Worm (Caenorhabditis elegans) whole organism, late embryonic: ENCODE results near the gene nhr-246.
"Not testable (repeated sequence)": the region's sequence is repeated elsewhere in the genome, so short reads cannot be mapped to it uniquely, and the experiment has no call there.

Experiments used
- C38D4.7 ChIP-seq: fragments of 200-800 bp; sonication (Bioruptor generic); optimal IDR thresholded peaks from 2 replicates; lab custom pipeline; 2018; ENCODE audit warnings: mild to moderate bottlenecking, missing genetic modification characterization, moderate library complexity, missing compliant biosample characterization
- K02D7.2 ChIP-seq: sonication (generic microtip); optimal IDR thresholded peaks from 2 replicates; lab custom pipeline; 2017; ENCODE audit warnings: mild to moderate bottlenecking, missing genetic modification characterization, missing compliant biosample characterization
- ahr-1 ChIP-seq: sonication (generic microtip); optimal IDR thresholded peaks from 2 replicates; lab custom pipeline; 2016; ENCODE audit warnings: missing genetic modification characterization, missing compliant biosample characterization
- ceh-18 ChIP-seq: sonication (generic microtip); optimal IDR thresholded peaks from 2 replicates; lab custom pipeline; 2016; ENCODE audit warnings: missing genetic modification characterization, missing compliant biosample characterization
- ceh-22 ChIP-seq: sonication (generic microtip); optimal IDR thresholded peaks from 2 replicates; lab custom pipeline; 2017; ENCODE audit warnings: missing biosample characterization, missing genetic modification characterization
- ceh-34 ChIP-seq: sonication (generic microtip); optimal IDR thresholded peaks from 2 replicates; lab custom pipeline; 2016; ENCODE audit warnings: mild to moderate bottlenecking, missing genetic modification characterization, missing compliant biosample characterization
- ceh-45 ChIP-seq: fragments of 200-800 bp; sonication (Bioruptor generic); IDR thresholded peaks from 2 replicates; pipeline ENCODE4 v1.3.6; 2022; ENCODE audit warnings: missing genetic modification reagents, missing genetic modification characterization, missing compliant biosample characterization
- ceh-48 ChIP-seq: sonication (generic microtip); optimal IDR thresholded peaks from 2 replicates; lab custom pipeline; 2016; ENCODE audit warnings: missing genetic modification characterization, inconsistent platforms, missing compliant biosample characterization
- ceh-9 ChIP-seq: sonication (generic microtip); optimal IDR thresholded peaks from 2 replicates; lab custom pipeline; 2016; ENCODE audit warnings: mild to moderate bottlenecking, missing genetic modification characterization, inconsistent platforms, missing compliant biosample characterization
- che-1 ChIP-seq: sonication (generic microtip); optimal IDR thresholded peaks from 2 replicates; lab custom pipeline; 2016; ENCODE audit warnings: mild to moderate bottlenecking, missing genetic modification characterization, missing compliant biosample characterization
- elt-2 ChIP-seq: sonication (generic microtip); optimal IDR thresholded peaks from 2 replicates; lab custom pipeline; 2016; ENCODE audit warnings: missing genetic modification reagents, missing genetic modification characterization, missing compliant biosample characterization
- elt-4 ChIP-seq: sonication (generic microtip); optimal IDR thresholded peaks from 2 replicates; lab custom pipeline; 2016; ENCODE audit warnings: missing genetic modification characterization, missing compliant biosample characterization
- ets-4 ChIP-seq: sonication (generic microtip); optimal IDR thresholded peaks from 2 replicates; lab custom pipeline; 2016; ENCODE audit warnings: missing genetic modification characterization, missing compliant biosample characterization
- fax-1 ChIP-seq: sonication (generic microtip); optimal IDR thresholded peaks from 2 replicates; lab custom pipeline; 2016; ENCODE audit warnings: missing genotype, missing genetic modification characterization, missing compliant biosample characterization
- fkh-10 ChIP-seq: fragments of 150-350 bp; optimal IDR thresholded peaks from 2 replicates; lab custom pipeline; 2014; ENCODE audit warnings: missing biosample characterization, missing genetic modification reagents, missing genetic modification characterization
- hlh-8 ChIP-seq: sonication (generic microtip); optimal IDR thresholded peaks from 2 replicates; lab custom pipeline; 2016; ENCODE audit warnings: missing genotype, missing genetic modification characterization, missing compliant biosample characterization
- mec-3 ChIP-seq: sonication (generic microtip); optimal IDR thresholded peaks from 2 replicates; lab custom pipeline; 2016; ENCODE audit warnings: borderline replicate concordance, missing genetic modification characterization, missing compliant biosample characterization
- nfya-1 ChIP-seq: sonication (generic microtip); optimal IDR thresholded peaks from 2 replicates; lab custom pipeline; 2017; ENCODE audit warnings: missing genetic modification characterization, mild to moderate bottlenecking, missing compliant biosample characterization, antibody characterized with exemption, moderate library complexity
- nhr-232 ChIP-seq: sonication (generic microtip); optimal IDR thresholded peaks from 2 replicates; lab custom pipeline; 2016; ENCODE audit warnings: missing genetic modification characterization, missing compliant biosample characterization
- pax-1 ChIP-seq: fragments of 150-350 bp; optimal IDR thresholded peaks from 2 replicates; lab custom pipeline; 2014; ENCODE audit warnings: missing biosample characterization, missing genetic modification characterization
- pha-2 ChIP-seq: sonication (generic microtip); optimal IDR thresholded peaks from 2 replicates; lab custom pipeline; 2017; ENCODE audit warnings: mild to moderate bottlenecking, missing genetic modification characterization, missing compliant biosample characterization
- pqm-1 ChIP-seq: sonication (generic microtip); optimal IDR thresholded peaks from 2 replicates; lab custom pipeline; 2016; ENCODE audit warnings: missing genetic modification characterization, missing compliant biosample characterization
- rnt-1 ChIP-seq: sonication (generic microtip); optimal IDR thresholded peaks from 2 replicates; lab custom pipeline; 2016; ENCODE audit warnings: missing genetic modification characterization, missing compliant biosample characterization
- sdc-2 ChIP-seq: sonication (generic microtip); optimal IDR thresholded peaks from 2 replicates; lab custom pipeline; 2016; ENCODE audit warnings: missing genotype, missing genetic modification characterization, missing compliant biosample characterization

The nhr-246 gene

DNA sequence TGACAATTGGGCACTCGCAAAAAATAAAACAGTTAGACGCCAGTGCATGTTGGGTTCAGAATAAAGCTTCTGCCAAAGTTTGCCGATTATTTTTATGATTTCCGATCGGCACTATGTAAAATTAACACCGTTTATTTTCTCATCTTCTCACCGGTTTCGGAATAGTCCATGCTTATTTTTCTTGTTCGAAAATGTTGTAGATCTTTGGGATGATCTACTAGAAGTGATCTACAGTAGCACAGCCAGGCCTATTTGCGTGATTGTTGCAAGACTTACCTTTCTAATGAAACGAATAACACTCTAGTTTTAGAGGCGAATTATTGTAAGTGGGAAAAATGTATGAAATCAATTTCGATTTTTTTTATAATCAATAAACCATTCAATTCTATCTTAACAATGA lies 34.3 kb downstream of the nhr-246 start, which contains the start of gene clec-231:
TSS of gene clec-231 (minus strand) at position 101 of the 400 bp plus-strand sequence.
- no peak for TF ChIP-seq pqm-1 (tag; lab: Kevin White, UChicago)

- TF ChIP-seq rnt-1 (tag; lab: Kevin White, UChicago) (no peak), K02D7.2 (tag; lab: Kevin White, UChicago) (no peak), ceh-22 (tag; lab: Kevin White, UChicago) (no peak), pha-2 (no peak), hlh-8 (tag; lab: Kevin White, UChicago) (no peak), ceh-9 (tag; lab: Kevin White, UChicago) (no peak), nhr-232 (tag; lab: Kevin White, UChicago) (no peak), ets-4 (no peak), ceh-34 (tag; lab: Kevin White, UChicago) (no peak), elt-4 (tag; lab: Kevin White, UChicago) (no peak), ceh-45 (GFP tag; lab: Robert Waterston, UW) (no peak)
Observed at ce11 chrV:15352376-15352775, 36.1 kb downstream of the nhr-246 start, which contains the start of gene srx-58. Gene srx-58, plus strand, starts transcription at chrV:15352676.

DNA sequence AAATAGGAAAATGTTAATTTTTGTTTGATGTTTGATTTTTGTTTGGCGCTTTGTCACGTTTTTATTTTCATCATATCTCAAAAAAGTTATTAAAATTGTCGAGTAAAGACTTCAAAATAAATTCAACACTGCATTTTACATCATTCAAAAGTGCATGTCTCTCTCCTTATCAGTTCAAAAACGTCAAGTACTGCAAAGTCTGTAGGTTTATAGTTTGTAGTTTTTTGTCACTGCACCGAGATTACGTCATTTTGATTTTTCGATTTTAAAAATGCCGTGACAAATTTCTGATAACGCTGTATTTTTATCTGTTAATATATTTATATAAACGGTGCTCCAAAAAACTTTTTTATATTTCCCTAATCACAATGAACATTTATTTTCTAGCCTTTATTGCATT lies 38.4 kb downstream of the nhr-246 start, which contains the start of gene C29F3.7:
TSS of gene C29F3.7 (plus strand) at position 254 of the 400 bp plus-strand sequence.
- TF ChIP-seq elt-2 (tag; lab: Kevin White, UChicago) (peak; percentile 62), pqm-1 (tag; lab: Kevin White, UChicago) (no peak)
- TF ChIP-seq, all 69 proteins: peak for 1

DNA sequence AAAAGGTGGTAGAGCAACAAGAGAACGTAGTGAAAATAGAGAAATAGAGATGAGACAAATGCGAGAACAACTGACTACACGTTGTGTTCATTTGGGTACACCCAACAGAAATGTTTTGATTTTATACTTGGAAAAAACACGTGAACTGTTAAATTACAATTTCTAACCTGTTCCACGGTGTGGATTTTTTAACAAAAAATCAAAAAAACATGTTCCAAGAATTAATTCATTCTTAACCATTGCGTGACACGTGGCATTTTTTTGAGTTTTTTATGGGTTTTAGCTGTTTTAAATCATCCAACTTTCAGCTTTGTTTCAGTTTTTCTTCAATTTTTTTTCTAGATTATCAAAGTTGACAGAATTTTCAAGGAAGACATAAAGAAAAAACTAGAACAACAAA lies 45.1 kb downstream of the nhr-246 start, which contains the start of gene ech-1.1:
TSS of gene ech-1.1 (minus strand) at position 101 of the 400 bp plus-strand sequence.
- not testable (repeated sequence) for TF ChIP-seq K02D7.2 (tag; lab: Kevin White, UChicago); C38D4.7; nfya-1 (tag; lab: Kevin White, UChicago)

- TF ChIP-seq ceh-48 (tag; lab: Kevin White, UChicago) (no peak), fax-1 (no peak), ahr-1 (tag; lab: Kevin White, UChicago) (no peak), mec-3 (tag; lab: Kevin White, UChicago) (no peak), sdc-2 (tag; lab: Kevin White, UChicago) (no peak), nfya-1 (tag; lab: Kevin White, UChicago) (no peak), C38D4.7 (no peak), K02D7.2 (tag; lab: Kevin White, UChicago) (no peak), elt-2 (tag; lab: Kevin White, UChicago) (no peak), che-1 (tag; lab: Kevin White, UChicago) (no peak), ceh-18 (tag; lab: Kevin White, UChicago) (no peak), ets-4 (no peak), fkh-10 (GFP tag; lab: Kevin White, UChicago) (no peak), pax-1 (tag; lab: Kevin White, UChicago) (no peak)
Observed at ce11 chrV:15367770-15368169, 51.5 kb downstream of the nhr-246 start.
